Fruit fly (Drosophila melanogaster): ENCODE measurements around the gene CG6418.

The CG6418 gene

dm6 chr3L:10856534-10857030, 22.3 kb downstream of the CG6418 start (continued):
- TF ChIP-seq Ssrp (tag; optimal IDR thresholded peaks at IDR 0.05) (no peak), lmd (GFP tag; IDR thresholded peaks at IDR 0.05) (no peak), CG11085 (GFP tag; IDR thresholded peaks at IDR 0.05) (no peak), pb (GFP tag; optimal IDR thresholded peaks at IDR 0.05) (peak; percentile 66), so (GFP tag; IDR thresholded peaks at IDR 0.05) (peak; percentile 88; the same call in 2 of the 3 replicates), CG16863 (GFP tag; optimal IDR thresholded peaks at IDR 0.05) (peak; percentile 39), CG17359 (tag; optimal IDR thresholded peaks at IDR 0.05) (peak; percentile 8), HLH3B (GFP tag; IDR thresholded peaks at IDR 0.05) (peak; percentile 23; the same call in 1 of the 2 replicates), sob (GFP tag; IDR thresholded peaks at IDR 0.05) (peak; percentile 57; the same call in 1 of the 2 replicates), gsb-n (tag; optimal IDR thresholded peaks at IDR 0.05) (peak; percentile 78), ci (GFP tag; IDR thresholded peaks at IDR 0.05) (peak; percentile 69), NC2α (GFP tag; optimal IDR thresholded peaks at IDR 0.05) (peak; percentile 59), ems (GFP tag; optimal IDR thresholded peaks at IDR 0.05) (peak; percentile 19), pros (GFP tag; optimal IDR thresholded peaks at IDR 0.05) (peak; percentile 81), crol (GFP tag; IDR thresholded peaks at IDR 0.05) (peak; percentile 91), ssp (GFP tag; IDR thresholded peaks at IDR 0.05) (no peak), CG32767 (GFP tag; IDR thresholded peaks at IDR 0.05) (peak; percentile 79; the same call in 1 of the 2 replicates), klu (GFP tag; IDR thresholded peaks at IDR 0.05) (no peak), Drgx (GFP tag; IDR thresholded peaks at IDR 0.05) (peak; percentile 67), Pdp1 (GFP tag; optimal IDR thresholded peaks at IDR 0.05) (peak in 1 of 2 experiments; percentile 76), gcm (GFP tag; optimal IDR thresholded peaks at IDR 0.05) (peak; percentile 13), Aef1 (GFP tag; IDR thresholded peaks at IDR 0.05) (peak; percentile 26; the same call in 1 of the 3 replicates), dmrt11E (tag; optimal IDR thresholded peaks at IDR 0.05) (peak; percentile 77), zf30C (GFP tag; optimal IDR thresholded peaks at IDR 0.05) (peak; percentile 48), Dip2 (GFP tag; IDR thresholded peaks at IDR 0.05) (no peak), CG12071 (GFP tag; optimal IDR thresholded peaks at IDR 0.05) (peak; percentile 46), CG8924 (tag; optimal IDR thresholded peaks at IDR 0.05) (peak; percentile 75), HHEX (GFP tag; optimal IDR thresholded peaks at IDR 0.05) (peak; percentile 10), gem (tag; optimal IDR thresholded peaks at IDR 0.05) (no peak), sr (GFP tag; IDR thresholded peaks at IDR 0.05) (peak; percentile 60; the same call in 2 of the 3 replicates), CG33557 (GFP tag; optimal IDR thresholded peaks at IDR 0.05) (peak; percentile 24), CG1233 (GFP tag; optimal IDR thresholded peaks at IDR 0.05) (peak; percentile 36), CG13296 (GFP tag; optimal IDR thresholded peaks at IDR 0.05) (no peak), HmgZ (tag; optimal IDR thresholded peaks at IDR 0.05) (peak; percentile 84), CG1602 (GFP tag; optimal IDR thresholded peaks at IDR 0.05) (no peak), Dp (GFP tag; optimal IDR thresholded peaks at IDR 0.05) (no peak), zen2 (GFP tag; IDR thresholded peaks at IDR 0.05; ENCODE audit: partially characterized antibody) (no peak), odd (GFP tag; optimal IDR thresholded peaks at IDR 0.05) (peak; percentile 36), Oaz (GFP tag; IDR thresholded peaks at IDR 0.05) (no peak), B-H2 (GFP tag; optimal IDR thresholded peaks at IDR 0.05) (peak; percentile 11), CG2712 (tag; optimal IDR thresholded peaks at IDR 0.05) (peak; percentile 39), Trl (optimal IDR thresholded peaks at IDR 0.05) (peak; percentile 96 to 99), Trl (GFP tag; optimal IDR thresholded peaks at IDR 0.05) (peak; percentile 76), Eip74EF (GFP tag; optimal IDR thresholded peaks at IDR 0.05) (peak in 1 of 2 experiments; percentile 71), mam (GFP tag; optimal IDR thresholded peaks at IDR 0.05) (peak; percentile 8), CG17612 (GFP tag; IDR thresholded peaks at IDR 0.05) (no peak), Rfx (GFP tag; IDR thresholded peaks at IDR 0.05) (0 out of 2 replicates have a peak, but pooled peaks have one; percentile 17), onecut (GFP tag; IDR thresholded peaks at IDR 0.05) (peak; percentile 48), CG10366 (GFP tag; IDR thresholded peaks at IDR 0.05) (no peak), CG8388 (GFP tag; optimal IDR thresholded peaks at IDR 0.05) (peak; percentile 7), CG7839 (tag; optimal IDR thresholded peaks at IDR 0.05) (no peak)
